Fruit fly (Drosophila melanogaster): ENCODE measurements around the gene GCS1.
A peak's percentile ranks its signal among the peaks of the same experiment; 100 is the strongest.

GCS1 gene

DNA sequence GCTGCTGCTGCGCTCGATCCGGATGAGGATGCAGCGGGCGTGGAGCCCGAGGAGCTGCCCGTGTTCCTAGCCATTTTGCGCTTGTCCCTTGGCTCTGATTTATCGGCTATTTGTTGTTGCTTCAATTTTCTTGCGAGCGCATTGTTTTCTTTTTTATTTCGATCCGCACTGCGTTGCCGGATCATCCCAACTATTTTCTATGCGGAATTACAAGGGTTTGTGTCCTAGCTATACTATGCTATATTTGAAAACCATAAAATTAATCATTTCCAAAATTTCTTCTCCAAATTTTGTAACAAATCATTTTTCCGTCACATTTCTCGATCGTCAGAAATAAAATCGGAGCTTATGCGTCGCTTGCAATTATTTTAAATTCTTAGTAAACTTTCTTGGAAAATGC, at the start of gene GCS1, which contains the start of gene CG11756:
Gene GCS1 (minus strand): TSS at position 193 of the 400 bp plus-strand sequence.
Gene CG11756 (plus strand): TSS at position 312 of the 400 bp plus-strand sequence.
- TF ChIP-seq CG11617 (GFP tag; optimal IDR thresholded peaks at IDR 0.05) (peak; percentile 12), cic (GFP tag; optimal IDR thresholded peaks at IDR 0.05) (no peak), bab1 (GFP tag; optimal IDR thresholded peaks at IDR 0.05) (peak; percentile 12), CG1620 (GFP tag; optimal IDR thresholded peaks at IDR 0.05) (peak; percentile 8), Mnt (GFP tag; optimal IDR thresholded peaks at IDR 0.05) (peak; percentile 19), CG14711 (tag; optimal IDR thresholded peaks at IDR 0.05) (no peak)

DNA sequence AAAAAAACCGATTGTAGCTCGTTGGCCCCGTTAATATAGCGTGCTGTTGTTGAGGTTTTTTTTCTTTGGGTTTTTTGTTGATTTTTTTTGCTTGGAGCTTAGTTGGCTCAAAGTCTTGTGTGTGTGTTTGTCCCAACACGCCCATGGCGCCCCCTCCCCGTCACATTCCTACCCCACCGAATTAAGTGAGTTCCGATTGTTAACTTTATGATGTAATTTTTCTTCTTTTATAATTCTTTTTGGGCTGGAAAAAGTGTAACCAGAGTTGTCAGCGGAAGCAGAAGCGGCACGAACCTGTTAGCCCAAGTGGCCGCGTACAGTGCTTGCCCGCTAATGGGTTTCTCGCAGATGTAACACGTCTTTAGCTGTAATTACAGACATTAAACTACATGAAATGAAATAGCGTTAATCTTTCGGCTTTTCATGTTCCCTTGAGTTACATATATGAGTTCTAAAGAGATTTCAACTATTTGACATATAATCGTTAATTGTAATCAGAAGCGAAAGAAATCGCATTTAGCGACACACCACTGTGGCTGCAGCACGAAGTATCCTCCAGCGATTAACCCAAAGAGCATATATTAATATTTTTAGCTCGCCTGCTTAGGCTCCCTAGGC, 45.3 kb upstream of the GCS1 start:
- TF ChIP-seq CG12768 (GFP tag; optimal IDR thresholded peaks at IDR 0.05) (no peak), CG14711 (tag; optimal IDR thresholded peaks at IDR 0.05) (no peak), Hr96 (GFP tag; optimal IDR thresholded peaks at IDR 0.05) (no peak), CG7101 (tag; optimal IDR thresholded peaks at IDR 0.05) (no peak), CG1620 (GFP tag; optimal IDR thresholded peaks at IDR 0.05) (no peak), CG7045 (GFP tag; optimal IDR thresholded peaks at IDR 0.05) (no peak), Crg-1 (GFP tag; optimal IDR thresholded peaks at IDR 0.05) (no peak), tj (GFP tag; optimal IDR thresholded peaks at IDR 0.05) (no peak), bab1 (GFP tag; optimal IDR thresholded peaks at IDR 0.05) (no peak), cnc (optimal IDR thresholded peaks at IDR 0.05) (no peak), cic (GFP tag; optimal IDR thresholded peaks at IDR 0.05) (no peak), Clk (GFP tag; optimal IDR thresholded peaks at IDR 0.05) (no peak), kay (GFP tag; ENCODE audit: borderline replicate concordance) (no peak), CG11617 (GFP tag; optimal IDR thresholded peaks at IDR 0.05) (no peak), toe (GFP tag; optimal IDR thresholded peaks at IDR 0.05) (no peak), Mnt (GFP tag; optimal IDR thresholded peaks at IDR 0.05) (no peak)

DNA sequence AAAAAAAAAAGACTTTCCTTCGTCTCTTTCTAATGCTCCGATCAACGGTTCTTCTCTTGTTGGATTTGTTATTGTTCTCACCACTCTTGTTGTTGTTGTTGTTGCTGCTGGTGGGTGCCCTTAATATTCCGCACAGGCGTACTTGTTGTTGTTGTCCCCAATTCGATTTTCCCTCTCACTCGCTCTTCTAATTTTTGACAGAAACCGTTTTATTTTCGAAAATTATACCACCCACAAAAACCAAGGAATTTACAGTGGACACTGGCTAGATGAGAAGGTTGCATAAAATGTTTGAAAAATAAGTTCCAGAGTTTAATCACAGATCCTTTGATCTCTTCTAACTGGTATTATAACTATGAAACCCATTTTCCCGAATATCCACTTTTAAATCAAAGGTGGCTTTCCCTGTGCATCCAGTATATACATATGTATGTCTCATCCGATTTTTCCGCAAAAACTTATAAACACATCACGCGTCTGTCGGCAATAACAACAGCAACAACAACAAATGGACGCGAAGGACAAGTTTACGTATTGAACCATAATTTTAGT, 43.6 kb upstream of the GCS1 start:
- TF ChIP-seq CG1620 (GFP tag; optimal IDR thresholded peaks at IDR 0.05) (no peak), pad (GFP tag; optimal IDR thresholded peaks at IDR 0.05) (peak; percentile 29), Clk (GFP tag; optimal IDR thresholded peaks at IDR 0.05) (no peak)

DNA sequence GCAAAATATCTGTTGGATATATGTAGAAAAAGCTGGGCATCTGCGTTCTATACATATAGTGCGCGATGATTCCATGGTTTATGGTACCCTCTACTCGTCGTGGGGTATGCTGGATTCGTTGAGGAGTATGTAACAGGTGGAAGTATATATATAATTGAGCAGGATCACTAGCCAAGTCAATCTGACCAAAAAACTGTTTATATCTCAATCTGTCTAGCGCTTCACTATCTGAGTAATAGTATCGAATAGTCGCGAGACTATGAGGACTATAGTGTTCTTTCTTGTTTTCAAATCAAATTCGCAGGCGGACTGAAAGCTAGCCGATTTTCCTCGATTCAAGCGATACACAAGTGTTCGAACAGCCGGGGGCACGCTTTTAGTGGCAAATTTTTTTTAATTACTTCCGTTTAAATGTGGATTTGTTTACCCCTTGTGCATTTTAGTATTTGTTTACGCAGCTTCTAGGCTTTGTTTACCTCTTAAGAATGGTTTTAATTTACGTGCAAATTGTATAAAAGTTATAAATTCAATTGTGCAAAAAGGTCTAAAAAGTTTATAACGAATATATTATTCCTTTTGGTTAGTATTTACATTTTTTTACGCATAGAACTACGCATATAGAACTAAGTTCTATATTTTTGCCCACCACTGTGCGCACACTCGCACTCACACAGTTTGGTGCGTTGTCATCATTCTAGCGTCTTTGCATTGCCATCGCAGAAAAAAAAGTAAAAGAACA, 43.0 kb upstream of the GCS1 start:
- peak; percentile 40 for TF ChIP-seq CG7045 (GFP tag; optimal IDR thresholded peaks at IDR 0.05)
- TF ChIP-seq CG5204 (GFP tag; optimal IDR thresholded peaks at IDR 0.05), result peak; percentile 24
- no peak for TF ChIP-seq Clk (GFP tag; optimal IDR thresholded peaks at IDR 0.05)
- TF ChIP-seq CG14711 (tag; optimal IDR thresholded peaks at IDR 0.05), result peak; percentile 16
- TF ChIP-seq CG33017 (tag; optimal IDR thresholded peaks at IDR 0.05), result no peak
- TF ChIP-seq Mnt (GFP tag; optimal IDR thresholded peaks at IDR 0.05), result no peak
- TF ChIP-seq Crg-1 (GFP tag; optimal IDR thresholded peaks at IDR 0.05), result no peak
- no peak for TF ChIP-seq ovo (GFP tag; optimal IDR thresholded peaks at IDR 0.05)
- peak; percentile 26 for TF ChIP-seq tj (GFP tag; optimal IDR thresholded peaks at IDR 0.05)
- peak; percentile 89 for TF ChIP-seq kay (GFP tag; ENCODE audit: borderline replicate concordance)
- peak; percentile 34 for TF ChIP-seq CG12768 (GFP tag; optimal IDR thresholded peaks at IDR 0.05)
- TF ChIP-seq bab1 (GFP tag; optimal IDR thresholded peaks at IDR 0.05), result peak; percentile 13
- no peak for TF ChIP-seq pad (GFP tag; optimal IDR thresholded peaks at IDR 0.05)
- no peak for TF ChIP-seq toe (GFP tag; optimal IDR thresholded peaks at IDR 0.05)
- no peak for TF ChIP-seq Hr96 (GFP tag; optimal IDR thresholded peaks at IDR 0.05)
- no peak for TF ChIP-seq CG7101 (tag; optimal IDR thresholded peaks at IDR 0.05)
- peak; percentile 17 for TF ChIP-seq CG11617 (GFP tag; optimal IDR thresholded peaks at IDR 0.05)
- TF ChIP-seq CG1620 (GFP tag; optimal IDR thresholded peaks at IDR 0.05), result no peak
- TF ChIP-seq cnc (optimal IDR thresholded peaks at IDR 0.05), result no peak
- no peak for TF ChIP-seq cic (GFP tag; optimal IDR thresholded peaks at IDR 0.05)

DNA sequence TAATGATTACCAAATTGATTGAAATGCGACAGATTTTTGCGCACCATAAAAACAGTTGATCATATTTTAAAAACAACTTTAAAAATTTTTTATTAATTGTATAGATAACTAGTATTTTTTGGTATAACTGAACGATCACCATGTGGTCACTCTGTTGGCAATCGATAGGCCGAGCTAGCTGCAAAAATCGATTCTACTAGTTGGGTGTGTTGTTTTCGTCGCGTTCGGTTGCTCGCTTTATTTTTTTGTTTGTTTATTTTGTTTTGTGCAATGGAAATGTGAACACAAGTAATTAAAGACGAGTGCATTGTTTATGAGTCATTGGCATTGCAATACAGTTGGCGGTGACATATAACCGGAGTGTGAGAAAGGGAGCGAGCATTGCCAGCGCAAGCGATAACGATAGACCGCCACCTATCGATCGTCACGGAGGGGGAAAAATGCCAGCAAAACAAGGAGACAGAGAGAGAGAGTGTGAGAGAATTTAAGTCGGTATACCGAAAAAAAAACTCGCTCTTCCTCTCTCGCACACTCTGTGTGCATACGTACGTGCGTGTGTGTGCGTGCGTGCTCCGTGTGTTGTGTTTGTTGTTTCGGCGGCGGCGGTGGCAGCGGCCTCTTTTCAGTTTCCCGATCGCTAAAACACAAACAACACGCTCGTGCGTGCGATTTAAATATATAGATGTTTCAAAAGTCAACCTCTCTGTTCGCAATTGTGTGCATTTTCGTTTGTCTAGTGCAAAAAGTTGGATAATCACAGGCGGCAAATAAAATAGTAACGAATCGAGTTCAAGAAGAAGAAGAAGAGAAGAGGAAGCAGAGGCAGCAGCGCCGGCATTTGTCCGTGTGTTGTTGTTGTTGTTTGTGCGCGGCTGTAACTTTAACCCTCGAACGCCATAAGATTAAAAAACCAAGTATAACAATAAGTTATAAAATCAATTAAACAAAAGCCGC, 42.0 kb upstream of the GCS1 start:
- TF ChIP-seq CG11617 (GFP tag; optimal IDR thresholded peaks at IDR 0.05) (no peak), tj (GFP tag; optimal IDR thresholded peaks at IDR 0.05) (no peak), cnc (optimal IDR thresholded peaks at IDR 0.05) (no peak), pad (GFP tag; optimal IDR thresholded peaks at IDR 0.05) (peak; percentile 99), bab1 (GFP tag; optimal IDR thresholded peaks at IDR 0.05) (peak; percentile 67)

DNA sequence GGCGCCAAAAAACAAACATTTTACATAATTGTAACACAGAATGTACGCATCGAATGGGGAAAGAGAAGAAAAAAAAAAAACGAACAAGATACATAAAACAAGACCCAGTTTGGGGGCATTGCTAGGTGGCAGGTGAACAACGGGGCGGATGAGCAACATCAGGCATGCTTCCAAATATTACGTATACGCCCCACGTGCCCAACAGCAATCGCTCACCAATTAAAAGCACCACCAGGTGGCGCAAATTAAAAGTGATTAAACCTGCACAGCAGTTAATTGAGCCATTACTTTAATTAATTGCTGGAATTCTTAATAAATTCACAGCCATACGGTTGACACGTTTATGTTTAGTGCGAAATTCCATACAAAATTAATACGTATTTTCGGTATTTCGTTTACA, 37.7 kb upstream of the GCS1 start:
- TF ChIP-seq Hr96 (GFP tag; optimal IDR thresholded peaks at IDR 0.05) (no peak), toe (GFP tag; optimal IDR thresholded peaks at IDR 0.05) (no peak), CG33017 (tag; optimal IDR thresholded peaks at IDR 0.05) (no peak), cnc (optimal IDR thresholded peaks at IDR 0.05) (no peak), CG5204 (GFP tag; optimal IDR thresholded peaks at IDR 0.05) (no peak), tj (GFP tag; optimal IDR thresholded peaks at IDR 0.05) (no peak), Clk (GFP tag; optimal IDR thresholded peaks at IDR 0.05) (no peak), CG11617 (GFP tag; optimal IDR thresholded peaks at IDR 0.05) (no peak), CG7045 (GFP tag; optimal IDR thresholded peaks at IDR 0.05) (no peak), Mnt (GFP tag; optimal IDR thresholded peaks at IDR 0.05) (no peak), pad (GFP tag; optimal IDR thresholded peaks at IDR 0.05) (no peak), bab1 (GFP tag; optimal IDR thresholded peaks at IDR 0.05) (no peak), cic (GFP tag; optimal IDR thresholded peaks at IDR 0.05) (no peak), kay (GFP tag; ENCODE audit: borderline replicate concordance) (no peak), CG12768 (GFP tag; optimal IDR thresholded peaks at IDR 0.05) (no peak), CG14711 (tag; optimal IDR thresholded peaks at IDR 0.05) (no peak)

All from whole organism, adult.